Fruit fly (Drosophila melanogaster) whole organism, larva: Measurements from ENCODE around the gene firl.

Experiments used
- noc ChIP-seq: fragments of 200-800 bp; sonication (Bioruptor generic); optimal IDR thresholded peaks from 3 replicates; lab custom pipeline; 2019; ENCODE audit warnings: missing biosample characterization, mild to moderate bottlenecking, missing genetic modification characterization, moderate library complexity

Gene firl

dm6 chr2L:12021193-12021592, 45.4 kb downstream of the firl start:
- no peak for TF ChIP-seq noc (tag; lab: Kevin White, UChicago)

DNA sequence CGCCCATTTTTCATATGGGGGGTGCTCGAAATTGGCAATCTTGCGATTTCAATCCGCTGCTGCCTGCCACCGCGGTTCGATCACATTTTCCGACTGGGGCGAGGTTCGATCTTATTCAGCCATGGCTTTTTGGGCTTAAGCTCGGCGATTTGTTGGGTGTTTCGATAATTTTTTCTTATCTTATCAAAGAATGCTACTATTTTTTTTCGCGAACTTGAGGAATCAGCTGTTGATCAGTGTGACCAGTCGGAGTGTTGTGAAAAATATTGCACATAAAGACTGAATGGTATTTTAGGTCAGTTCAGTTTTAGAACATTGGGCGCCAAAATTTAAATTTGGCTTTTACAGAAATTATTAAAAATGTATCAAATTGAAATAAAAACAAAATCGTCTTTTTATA, 45.8 kb downstream of the firl start, which contains the start of gene Wdr81:
Gene Wdr81, minus strand, starts transcription at position 226 of the 400 bp plus-strand sequence.
- TF ChIP-seq noc (tag; lab: Kevin White, UChicago): no peak

DNA sequence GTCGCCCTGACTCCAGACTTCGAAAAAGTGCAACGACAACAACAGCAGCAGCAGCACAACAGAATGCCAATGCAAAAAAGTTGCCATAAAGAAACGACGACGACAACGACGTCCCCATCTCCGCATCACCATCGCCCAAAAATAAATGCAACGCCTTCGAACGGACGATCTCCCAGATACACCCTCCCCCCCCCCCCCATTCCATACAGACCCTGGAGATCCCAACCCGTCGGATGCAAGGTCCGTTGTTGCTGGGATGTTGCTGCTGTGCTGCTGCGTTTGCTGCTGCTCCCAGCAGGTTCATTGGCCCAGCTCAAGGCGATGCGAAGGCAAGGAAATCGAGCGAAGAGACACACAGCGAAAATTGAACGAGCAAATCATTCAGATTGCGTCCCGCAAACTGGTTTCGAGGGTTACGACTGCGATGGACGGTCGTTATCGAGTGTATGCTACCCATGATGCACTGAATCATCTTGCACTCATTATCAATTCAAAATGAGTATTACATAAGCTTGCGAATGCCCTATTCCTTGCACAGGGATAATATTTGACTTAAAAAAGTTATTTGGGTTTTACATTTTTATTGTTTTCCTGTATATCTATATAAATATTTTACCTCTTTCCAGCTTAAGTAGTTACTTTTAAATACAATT, 52.7 kb downstream of the firl start:
- TF ChIP-seq noc (tag; lab: Kevin White, UChicago): no peak
